Worm (Caenorhabditis elegans) whole organism, L4 larva: ENCODE results near the gene mpst-1.

Experiments used
- T26A8.4 ChIP-seq: fragments of 200-800 bp; sonication (Bioruptor generic); IDR thresholded peaks from 2 replicates; pipeline ENCODE4 v1.3.6; 2022; ENCODE audit warnings: missing genetic modification characterization, missing compliant biosample characterization
- Y105C5A.15 ChIP-seq: fragments of 200-800 bp; sonication (Bioruptor generic); IDR thresholded peaks from 2 replicates; pipeline ENCODE4 v1.3.6; 2022; ENCODE audit warnings: missing genetic modification characterization, missing compliant biosample characterization
- Y5F2A.4 ChIP-seq: fragments of 200-800 bp; sonication (Bioruptor generic); optimal IDR thresholded peaks from 2 replicates; lab custom pipeline; 2018; ENCODE audit warnings: mild to moderate bottlenecking, missing genetic modification characterization, missing compliant biosample characterization
- ZK546.5 ChIP-seq, 2 experiments: sonication (generic microtip); optimal IDR thresholded peaks; 2 replicates each; lab custom pipeline; 2017; ENCODE audit warnings: missing biosample characterization in 2 of 2, missing genetic modification characterization in 2 of 2
- aha-1 ChIP-seq: fragments of 150-350 bp; peaks from one replicate; lab custom pipeline; 2014; ENCODE audit warnings: missing biosample characterization, missing genetic modification characterization
- ceh-62 ChIP-seq: sonication (generic microtip); optimal IDR thresholded peaks from 2 replicates; lab custom pipeline; 2017; ENCODE audit warnings: missing biosample characterization, missing genetic modification characterization
- ceh-82 ChIP-seq: sonication (generic microtip); optimal IDR thresholded peaks from 2 replicates; lab custom pipeline; 2017; ENCODE audit warnings: missing biosample characterization, missing genetic modification characterization
- ces-1 ChIP-seq: fragments of 150-350 bp; sonication (generic microtip); optimal IDR thresholded peaks from 4 replicates; lab custom pipeline; 2014; ENCODE audit warnings: missing biosample characterization, missing genetic modification reagents, missing genetic modification characterization
- daf-8 ChIP-seq: fragments of 200-800 bp; sonication (Bioruptor generic); IDR thresholded peaks from 2 replicates; pipeline ENCODE4 v1.3.6; 2022; ENCODE audit warnings: missing genetic modification characterization, missing compliant biosample characterization
- dmd-8 ChIP-seq: fragments of 200-800 bp; sonication (Bioruptor generic); IDR thresholded peaks from 2 replicates; pipeline ENCODE4 v1.3.6; 2022; ENCODE audit warnings: missing genetic modification characterization, missing compliant biosample characterization
- dpl-1 ChIP-seq: fragments of 150-350 bp; optimal IDR thresholded peaks from 2 replicates; lab custom pipeline; 2014; ENCODE audit warnings: missing biosample characterization, missing genetic modification reagents, missing genetic modification characterization
- dve-1 ChIP-seq: sonication (generic microtip); optimal IDR thresholded peaks from 2 replicates; lab custom pipeline; 2017; ENCODE audit warnings: antibody characterized with exemption, mild to moderate bottlenecking, missing genetic modification characterization, missing compliant biosample characterization; ENCODE audit not compliant: insufficient read depth
- fos-1 ChIP-seq: fragments of 150-350 bp; optimal IDR thresholded peaks from 2 replicates; lab custom pipeline; 2014; ENCODE audit warnings: missing biosample characterization, missing genetic modification characterization
- gei-8 ChIP-seq: fragments of 200-800 bp; sonication (Bioruptor generic); optimal IDR thresholded peaks from 2 replicates; lab custom pipeline; 2018; ENCODE audit warnings: mild to moderate bottlenecking, missing genetic modification characterization, missing compliant biosample characterization
- hif-1 ChIP-seq, 2 experiments: sonication (generic microtip); optimal IDR thresholded peaks; 2 replicates each; lab custom pipeline; 2016 to 2017; ENCODE audit warnings: missing compliant biosample characterization in 2 of 2, missing genetic modification characterization in 2 of 2, missing genetic modification reagents in 2 of 2, missing genotype in 2 of 2, mild to moderate bottlenecking in 1 of 2
- hlh-11 ChIP-seq: fragments of 200-800 bp; sonication (Bioruptor generic); optimal IDR thresholded peaks from 2 replicates; lab custom pipeline; 2018; ENCODE audit warnings: mild to moderate bottlenecking, missing genetic modification characterization, missing compliant biosample characterization
- hmg-1.1 ChIP-seq: fragments of 200-800 bp; sonication (Bioruptor generic); IDR thresholded peaks from 2 replicates; pipeline ENCODE4 v1.3.6; 2022; ENCODE audit warnings: missing genetic modification reagents, missing genetic modification characterization, missing compliant biosample characterization
- jun-1 ChIP-seq: fragments of 150-350 bp; optimal IDR thresholded peaks from 2 replicates; lab custom pipeline; 2014; ENCODE audit warnings: missing biosample characterization, missing genetic modification reagents, missing genetic modification characterization
- lin-1 ChIP-seq: fragments of 200-800 bp; sonication (Bioruptor generic); IDR thresholded peaks from 2 replicates; pipeline ENCODE4 v1.3.6; 2022; ENCODE audit warnings: missing genetic modification reagents, missing genetic modification characterization, missing compliant biosample characterization
- lin-15B ChIP-seq: fragments of 150-350 bp; sonication (generic microtip); optimal IDR thresholded peaks from 3 replicates; lab custom pipeline; 2014; ENCODE audit warnings: missing biosample characterization, missing genetic modification characterization
- lir-3 ChIP-seq: sonication (generic microtip); optimal IDR thresholded peaks from 2 replicates; lab custom pipeline; 2016; ENCODE audit warnings: mild to moderate bottlenecking, missing genetic modification characterization, missing compliant biosample characterization
- madf-5 ChIP-seq, 2 experiments: fragments of 200-800 bp; sonication (Bioruptor generic); IDR thresholded peaks; 2 replicates each; pipeline ENCODE4 v1.3.6; 2022; ENCODE audit warnings: missing compliant biosample characterization in 2 of 2, missing genetic modification characterization in 2 of 2
- mes-2 ChIP-seq: sonication (generic microtip); optimal IDR thresholded peaks from 2 replicates; lab custom pipeline; 2016; ENCODE audit warnings: missing genotype, mild to moderate bottlenecking, missing genetic modification characterization, missing compliant biosample characterization; ENCODE audit not compliant: poor library complexity, severe bottlenecking
- nhr-111 ChIP-seq: fragments of 200-800 bp; sonication (Bioruptor generic); optimal IDR thresholded peaks from 2 replicates; lab custom pipeline; 2018; ENCODE audit warnings: mild to moderate bottlenecking, missing genetic modification characterization, missing compliant biosample characterization
- nhr-48 ChIP-seq: sonication (generic microtip); optimal IDR thresholded peaks from 2 replicates; lab custom pipeline; 2016; ENCODE audit warnings: mild to moderate bottlenecking, missing genetic modification characterization, missing compliant biosample characterization
- nhr-6 ChIP-seq: fragments of 150-350 bp; optimal IDR thresholded peaks from 2 replicates; lab custom pipeline; 2014; ENCODE audit warnings: missing biosample characterization, missing genetic modification characterization
- nhr-76 ChIP-seq: fragments of 150-350 bp; optimal IDR thresholded peaks from 2 replicates; lab custom pipeline; 2014; ENCODE audit warnings: missing biosample characterization, missing genetic modification characterization
- pha-4 ChIP-seq, 2 experiments: fragments of 150-350 bp in 1 of 2; fragments of 200-800 bp in 1 of 2; sonication (Bioruptor generic) in 1 of 2; IDR thresholded peaks in 1 of 2; optimal IDR thresholded peaks in 1 of 2; 2 replicates each; pipeline versions ENCODE4 v1.3.6 to Lab custom; 2014 to 2022; ENCODE audit warnings: missing genetic modification characterization in 2 of 2, missing genetic modification reagents in 2 of 2, missing biosample characterization in 1 of 2, missing compliant biosample characterization in 1 of 2
- saeg-2 ChIP-seq: fragments of 200-800 bp; sonication (Bioruptor generic); IDR thresholded peaks from 2 replicates; pipeline ENCODE4 v1.3.6; 2022; ENCODE audit warnings: missing genetic modification reagents, missing genetic modification characterization, missing compliant biosample characterization
- set-16 ChIP-seq: fragments of 200-800 bp; sonication (Bioruptor generic); IDR thresholded peaks from 2 replicates; pipeline ENCODE4 v1.3.6; 2022; ENCODE audit warnings: missing genetic modification reagents, missing genetic modification characterization, missing compliant biosample characterization
- skn-1 ChIP-seq: fragments of 150-350 bp; optimal IDR thresholded peaks from 2 replicates; lab custom pipeline; 2014; ENCODE audit warnings: missing biosample characterization, missing genetic modification characterization
- snpc-1.2 ChIP-seq: fragments of 200-800 bp; sonication (Bioruptor generic); IDR thresholded peaks from 2 replicates; pipeline ENCODE4 v1.3.6; 2022; ENCODE audit warnings: missing genetic modification reagents, missing genetic modification characterization, missing compliant biosample characterization
- snpc-4 ChIP-seq: fragments of 150-350 bp; optimal IDR thresholded peaks from 2 replicates; lab custom pipeline; 2014; ENCODE audit warnings: missing biosample characterization, missing genetic modification characterization
- spr-3 ChIP-seq: fragments of 200-800 bp; sonication (Bioruptor generic); optimal IDR thresholded peaks from 2 replicates; lab custom pipeline; 2018; ENCODE audit warnings: mild to moderate bottlenecking, missing genetic modification characterization, missing compliant biosample characterization
- unc-130 ChIP-seq: sonication (generic microtip); optimal IDR thresholded peaks from 2 replicates; lab custom pipeline; 2016; ENCODE audit warnings: missing genetic modification reagents, missing genetic modification characterization, missing compliant biosample characterization
- unc-62 ChIP-seq, 3 experiments: fragments of 150-350 bp in 1 of 3; sonication (generic microtip); optimal IDR thresholded peaks in 2 of 3; peaks in 1 of 3; 1 replicate in 1 of 3; 2 replicates in 2 of 3; lab custom pipeline; 2014 to 2017; ENCODE audit warnings: missing biosample characterization in 3 of 3, missing genetic modification characterization in 3 of 3, missing genetic modification reagents in 3 of 3, missing genotype in 1 of 3
- vab-7 ChIP-seq: fragments of 200-800 bp; sonication (Bioruptor generic); IDR thresholded peaks from 2 replicates; pipeline ENCODE4 v1.3.6; 2022; ENCODE audit warnings: missing genetic modification reagents, missing genetic modification characterization, missing compliant biosample characterization
- zag-1 ChIP-seq: fragments of 150-350 bp; optimal IDR thresholded peaks from 2 replicates; lab custom pipeline; 2014; ENCODE audit warnings: missing biosample characterization, missing genetic modification characterization
- ztf-11 ChIP-seq: fragments of 150-350 bp; optimal IDR thresholded peaks from 2 replicates; lab custom pipeline; 2014; ENCODE audit warnings: missing biosample characterization, missing genetic modification characterization

The mpst-1 gene

DNA sequence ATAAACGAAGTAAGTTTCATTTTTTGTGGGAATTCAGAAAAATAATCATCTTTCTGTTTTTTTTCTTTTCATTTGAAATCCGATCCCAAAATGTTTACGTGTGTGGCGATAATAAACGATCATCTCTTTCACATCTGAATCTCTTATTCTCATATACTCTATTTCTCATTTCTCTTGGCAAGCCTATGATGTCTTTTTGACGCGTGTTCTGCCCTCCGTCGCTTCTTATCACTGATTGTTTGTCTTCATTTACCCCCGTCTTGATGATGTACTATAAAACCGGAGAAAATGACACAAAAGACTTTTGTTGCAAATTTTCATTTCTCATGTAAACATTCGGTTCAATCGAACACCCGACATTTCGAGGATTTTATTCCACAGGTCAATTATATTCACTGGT, 49.0 kb downstream of the mpst-1 start (continued):
- no peak for TF ChIP-seq dpl-1 (GFP tag; lab: Kevin White, UChicago)
- TF ChIP-seq snpc-4 (tag; lab: Kevin White, UChicago), result no peak
- no peak for TF ChIP-seq vab-7 (GFP tag; lab: Robert Waterston, UW)
- TF ChIP-seq lir-3, result no peak
- TF ChIP-seq Y105C5A.15 (GFP tag; lab: Robert Waterston, UW), result no peak
- TF ChIP-seq ceh-62, result no peak
- no peak for TF ChIP-seq ceh-82 (tag; lab: Kevin White, UChicago)
- no peak for TF ChIP-seq hmg-1.1 (GFP tag; lab: Robert Waterston, UW)
- no peak for TF ChIP-seq lin-1 (GFP tag; lab: Robert Waterston, UW)
- peak; percentile 66 for TF ChIP-seq hlh-11 (tag; lab: Kevin White, UChicago)
- TF ChIP-seq aha-1 (tag; lab: Kevin White, UChicago), result no peak
- no peak for TF ChIP-seq nhr-111 (GFP tag; lab: Kevin White, UChicago)
- no peak for TF ChIP-seq gei-8 (GFP tag; lab: Kevin White, UChicago)
- no peak for TF ChIP-seq nhr-48 (tag; lab: Kevin White, UChicago)
- TF ChIP-seq ZK546.5 (tag; optimal IDR thresholded peaks at IDR 0.05; lab: Kevin White, UChicago), result no peak
- no peak for TF ChIP-seq Y5F2A.4 (GFP tag; lab: Kevin White, UChicago)
- no peak for TF ChIP-seq unc-130
- no peak for TF ChIP-seq fos-1 (tag; lab: Kevin White, UChicago)
- TF ChIP-seq unc-62 (GFP tag; optimal IDR thresholded peaks at IDR 0.05 in 1 of 2; lab: Kevin White, UChicago), result no peak
- TF ChIP-seq unc-62 (tag; optimal IDR thresholded peaks at IDR 0.05; lab: Kevin White, UChicago), result no peak
- TF ChIP-seq jun-1 (tag; lab: Kevin White, UChicago), result no peak
- no peak for TF ChIP-seq nhr-6 (tag; lab: Kevin White, UChicago)
- no peak for TF ChIP-seq pha-4 (GFP tag; IDR thresholded peaks at IDR 0.05; lab: Robert Waterston, UW)
- TF ChIP-seq pha-4 (tag; optimal IDR thresholded peaks at IDR 0.05; lab: Kevin White, UChicago), result no peak
- TF ChIP-seq mes-2 (tag; lab: Kevin White, UChicago), result peak; percentile 33
- TF ChIP-seq snpc-1.2 (GFP tag; lab: Robert Waterston, UW), result no peak
- TF ChIP-seq T26A8.4 (GFP tag; lab: Robert Waterston, UW), result no peak
- TF ChIP-seq ces-1 (GFP tag; lab: Kevin White, UChicago), result no peak
- no peak for TF ChIP-seq dmd-8 (GFP tag; lab: Robert Waterston, UW)
- no peak for TF ChIP-seq nhr-76 (tag; lab: Kevin White, UChicago)
- TF ChIP-seq ztf-11 (tag; lab: Kevin White, UChicago), result no peak
- no peak for TF ChIP-seq lin-15B
- TF ChIP-seq saeg-2 (GFP tag; lab: Robert Waterston, UW), result no peak
- no peak for TF ChIP-seq zag-1 (tag; lab: Kevin White, UChicago)
- peak; percentile 75 for TF ChIP-seq dve-1
- TF ChIP-seq, all 104 proteins: peak for 14

DNA sequence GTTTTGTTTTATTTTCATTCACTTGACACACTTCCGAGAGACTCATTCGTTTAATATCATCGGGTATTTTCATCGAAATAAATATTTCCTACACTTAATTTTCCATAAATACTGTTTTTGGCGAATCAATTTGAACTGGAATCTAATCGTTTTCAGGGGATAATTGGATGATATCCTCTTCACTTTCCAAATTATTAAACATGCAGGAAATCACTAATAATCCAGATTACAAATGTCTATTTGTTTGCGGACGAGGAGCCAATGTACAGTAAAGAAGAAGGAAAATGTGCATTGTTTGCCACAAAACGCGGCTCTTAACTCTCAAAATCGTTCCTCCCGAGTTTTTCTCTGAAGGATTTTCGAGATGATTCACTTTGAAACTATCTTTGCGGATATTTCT, 50.3 kb downstream of the mpst-1 start, which contains the start of gene F55A11.6:
TSS of gene F55A11.6 (plus strand) at position 301 of the 400 bp plus-strand sequence.
- no peak for TF ChIP-seq T26A8.4 (GFP tag; lab: Robert Waterston, UW)
- no peak for TF ChIP-seq madf-5 (GFP tag; IDR thresholded peaks at IDR 0.05; lab: Robert Waterston, UW)
- no peak for TF ChIP-seq set-16 (GFP tag; lab: Robert Waterston, UW)
- no peak for TF ChIP-seq daf-8
- no peak for TF ChIP-seq spr-3 (GFP tag; lab: Kevin White, UChicago)
- no peak for TF ChIP-seq skn-1 (tag; lab: Kevin White, UChicago)
- TF ChIP-seq hif-1 (tag; optimal IDR thresholded peaks at IDR 0.05; lab: Kevin White, UChicago), result no peak
